Worm (Caenorhabditis elegans): ENCODE measurements around the gene mob-3.

mob-3 gene

ce11 chrIV:7402077-7402476 is 13.3 kb upstream of the mob-3 start (continued):
- TF ChIP-seq zfp-3 (GFP tag; conservative IDR thresholded peaks at IDR 0.05), result no peak
- TF ChIP-seq F37D6.2 (tag; optimal IDR thresholded peaks at IDR 0.05), result peak; percentile 94
- TF ChIP-seq lin-15B (tag; optimal IDR thresholded peaks at IDR 0.05), result no peak
- TF ChIP-seq unc-39 (tag; optimal IDR thresholded peaks at IDR 0.05), result no peak
- no peak for TF ChIP-seq ama-1 (optimal IDR thresholded peaks at IDR 0.05)
- no peak for TF ChIP-seq daf-16 (GFP tag; optimal IDR thresholded peaks at IDR 0.05)
- TF ChIP-seq daf-16 (tag; optimal IDR thresholded peaks at IDR 0.05), result no peak
- no peak for TF ChIP-seq lin-1 (GFP tag; IDR thresholded peaks at IDR 0.05)
- TF ChIP-seq nhr-11 (tag; optimal IDR thresholded peaks at IDR 0.05), result peak; percentile 77
- TF ChIP-seq fkh-10 (GFP tag; optimal IDR thresholded peaks at IDR 0.05), result peak; percentile 97
- TF ChIP-seq jun-1 (tag; optimal IDR thresholded peaks at IDR 0.05), result no peak
- peak in 1 of 2 experiments; percentile 35 for TF ChIP-seq mdl-1 (tag; optimal IDR thresholded peaks at IDR 0.05)
- TF ChIP-seq daf-19 (GFP tag; conservative IDR thresholded peaks at IDR 0.05), result no peak
- TF ChIP-seq dpl-1 (GFP tag; optimal IDR thresholded peaks at IDR 0.05), result peak; percentile 5
- no peak for TF ChIP-seq skn-1 (tag; optimal IDR thresholded peaks at IDR 0.05)
- no peak for TF ChIP-seq lin-13 (GFP tag; optimal IDR thresholded peaks at IDR 0.05)
- peak; percentile 47; the same call in 1 of the 2 replicates for TF ChIP-seq tra-1 (GFP tag; IDR thresholded peaks at IDR 0.05)
- TF ChIP-seq ceh-82 (tag; optimal IDR thresholded peaks at IDR 0.05), result no peak
- no peak for TF ChIP-seq fos-1 (tag; optimal IDR thresholded peaks at IDR 0.05)
- peak; percentile 76 for TF ChIP-seq mep-1 (tag; optimal IDR thresholded peaks at IDR 0.05)
- peak; percentile 88 for TF ChIP-seq ctbp-1 (GFP tag; IDR thresholded peaks at IDR 0.05)
- TF ChIP-seq F49E8.2 (tag; optimal IDR thresholded peaks at IDR 0.05; ENCODE audit: borderline replicate concordance), result no peak
- TF ChIP-seq lir-3 (tag; optimal IDR thresholded peaks at IDR 0.05), result no peak
- peak; percentile 89 for TF ChIP-seq rbr-2 (tag; optimal IDR thresholded peaks at IDR 0.05)
- TF ChIP-seq spr-1 (tag; optimal IDR thresholded peaks at IDR 0.05), result no peak
- no peak for TF ChIP-seq php-3 (GFP tag; IDR thresholded peaks at IDR 0.05)
- no peak for TF ChIP-seq R02D3.7 (tag; optimal IDR thresholded peaks at IDR 0.05)
- TF ChIP-seq ZK546.5 (tag; optimal IDR thresholded peaks at IDR 0.05), result no peak
- peak; percentile 86 for TF ChIP-seq hmg-1.1 (GFP tag; IDR thresholded peaks at IDR 0.05)
- TF ChIP-seq egl-43 (GFP tag; IDR thresholded peaks at IDR 0.05), result peak; percentile 85
- TF ChIP-seq dve-1 (tag; optimal IDR thresholded peaks at IDR 0.05; ENCODE audit: insufficient read depth), result no peak
- no peak for TF ChIP-seq zip-2 (tag; optimal IDR thresholded peaks at IDR 0.05)
- TF ChIP-seq lin-29 (GFP tag; IDR thresholded peaks at IDR 0.05), result no peak
- no peak for TF ChIP-seq Y5F2A.4 (GFP tag; optimal IDR thresholded peaks at IDR 0.05)
- TF ChIP-seq madf-5 (GFP tag; IDR thresholded peaks at IDR 0.05), result no peak
- no peak for TF ChIP-seq nhr-102 (tag; optimal IDR thresholded peaks at IDR 0.05)
- no peak for TF ChIP-seq attf-4 (tag; optimal IDR thresholded peaks at IDR 0.05)
- TF ChIP-seq duxl-1 (tag; optimal IDR thresholded peaks at IDR 0.05; ENCODE audit: poor library complexity), result no peak

ce11 chrIV:7400502-7401118 is 11.9 kb upstream of the mob-3 start:
- TF ChIP-seq unc-62 (GFP tag; optimal IDR thresholded peaks at IDR 0.05 in 1 of 2) (peak in 1 of 2 experiments; percentile 76), unc-62 (tag; optimal IDR thresholded peaks at IDR 0.05) (no peak), rbr-2 (tag; optimal IDR thresholded peaks at IDR 0.05) (peak; percentile 5), spr-1 (tag; optimal IDR thresholded peaks at IDR 0.05) (no peak), hlh-11 (tag; optimal IDR thresholded peaks at IDR 0.05) (peak; percentile 4), skn-1 (tag; optimal IDR thresholded peaks at IDR 0.05) (no peak), aha-1 (tag) (peak; percentile 41), F10B5.3 (tag; optimal IDR thresholded peaks at IDR 0.05) (no peak), mdl-1 (tag; optimal IDR thresholded peaks at IDR 0.05) (peak in 1 of 2 experiments; percentile 25), hlh-30 (tag; optimal IDR thresholded peaks at IDR 0.05; ENCODE audit: insufficient read depth) (peak; percentile 2), D1046.2 (GFP tag; IDR thresholded peaks at IDR 0.05) (no peak), hmg-1.1 (GFP tag; IDR thresholded peaks at IDR 0.05) (0 out of 2 replicates have a peak, but pooled peaks have one; percentile 14), hif-1 (tag; optimal IDR thresholded peaks at IDR 0.05) (peak in 1 of 2 experiments; percentile 25), ztf-7 (tag; optimal IDR thresholded peaks at IDR 0.05) (no peak)
